Worm (Caenorhabditis elegans): ENCODE data around the gene nhr-171.

Gene nhr-171

DNA sequence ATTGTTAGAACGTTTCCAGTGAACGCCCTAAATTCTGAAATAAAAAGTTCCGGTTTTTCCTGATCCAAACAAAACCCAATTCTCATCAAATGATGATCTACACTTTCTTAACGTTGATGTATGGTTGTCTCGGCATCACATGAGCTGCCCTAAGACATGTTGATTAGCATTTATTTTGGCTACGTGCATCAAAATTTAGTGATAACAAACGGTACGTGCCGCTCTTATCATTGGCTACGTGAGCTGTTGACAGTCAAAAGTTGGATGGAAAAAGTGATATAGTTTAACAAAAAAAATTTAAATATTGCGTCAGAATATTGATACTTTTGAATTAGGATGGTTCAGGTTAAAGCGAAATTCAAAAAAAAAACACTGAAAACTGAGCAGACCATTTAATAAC is 36.5 kb downstream of the nhr-171 start:
- TF ChIP-seq tbx-8 (GFP tag; optimal IDR thresholded peaks at IDR 0.05) (no peak), nhr-2 (tag; optimal IDR thresholded peaks at IDR 0.05) (no peak), ces-1 (GFP tag; optimal IDR thresholded peaks at IDR 0.05) (no peak), ztf-11 (tag; optimal IDR thresholded peaks at IDR 0.05) (no peak), pha-4 (tag; optimal IDR thresholded peaks at IDR 0.05) (no peak), bed-3 (GFP tag; optimal IDR thresholded peaks at IDR 0.05) (no peak), ceh-83 (GFP tag; optimal IDR thresholded peaks at IDR 0.05) (no peak), snpc-4 (tag; optimal IDR thresholded peaks at IDR 0.05) (no peak), nhr-237 (tag; optimal IDR thresholded peaks at IDR 0.05) (no peak)

DNA sequence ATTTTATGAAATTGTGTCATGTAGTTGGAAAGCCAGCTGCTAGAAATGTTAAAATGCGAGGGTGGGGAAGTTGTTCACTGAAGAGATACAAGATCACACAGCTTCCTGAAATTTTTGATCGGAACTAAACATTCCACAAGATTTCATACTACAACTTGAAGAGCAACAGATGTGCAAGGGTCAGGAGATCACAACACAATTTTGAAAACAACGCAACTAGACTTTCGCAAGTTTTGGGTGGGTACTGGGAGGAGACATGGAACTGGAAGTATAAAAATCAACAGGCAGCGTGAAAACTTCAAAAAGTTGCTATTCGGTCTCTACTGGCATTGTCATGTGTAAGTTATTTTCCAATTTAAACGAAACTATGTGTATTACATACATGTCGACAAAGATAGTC is 40.3 kb downstream of the nhr-171 start, which contains the start of gene F19F10.3:
Gene F19F10.3 (plus strand): TSS at position 301 of the 400 bp plus-strand sequence.
- no peak for TF ChIP-seq ceh-43 (GFP tag; optimal IDR thresholded peaks at IDR 0.05)
- TF ChIP-seq unc-39 (tag; optimal IDR thresholded peaks at IDR 0.05) = no peak
- TF ChIP-seq mep-1 (tag; optimal IDR thresholded peaks at IDR 0.05) = no peak
- TF ChIP-seq tbx-8 (GFP tag; optimal IDR thresholded peaks at IDR 0.05) = no peak
- TF ChIP-seq snpc-4 (tag; optimal IDR thresholded peaks at IDR 0.05) = no peak
- no peak for TF ChIP-seq ces-1 (GFP tag; optimal IDR thresholded peaks at IDR 0.05)
- TF ChIP-seq sem-2 (GFP tag; optimal IDR thresholded peaks at IDR 0.05) = no peak
- TF ChIP-seq blmp-1 (tag; optimal IDR thresholded peaks at IDR 0.05) = no peak
- no peak for TF ChIP-seq pha-4 (tag; optimal IDR thresholded peaks at IDR 0.05)
- TF ChIP-seq cnd-1 (tag; optimal IDR thresholded peaks at IDR 0.05) = no peak
- no peak for TF ChIP-seq unc-120 (tag; optimal IDR thresholded peaks at IDR 0.05; ENCODE audit: poor library complexity, severe bottlenecking)
- TF ChIP-seq mls-2 (tag; optimal IDR thresholded peaks at IDR 0.05) = no peak
- no peak for TF ChIP-seq lsy-2 (tag; optimal IDR thresholded peaks at IDR 0.05)
- no peak for TF ChIP-seq ham-2 (GFP tag; optimal IDR thresholded peaks at IDR 0.05)
- TF ChIP-seq M03D4.4 (tag; optimal IDR thresholded peaks at IDR 0.05) = no peak
- no peak for TF ChIP-seq flh-1 (GFP tag; optimal IDR thresholded peaks at IDR 0.05)
- TF ChIP-seq bed-3 (GFP tag; optimal IDR thresholded peaks at IDR 0.05) = no peak

- TF ChIP-seq nhr-28 (tag; optimal IDR thresholded peaks at IDR 0.05) (no peak), mep-1 (tag; optimal IDR thresholded peaks at IDR 0.05) (no peak), lin-32 (GFP tag; optimal IDR thresholded peaks at IDR 0.05) (no peak), lsy-2 (tag; optimal IDR thresholded peaks at IDR 0.05) (no peak)
Observed at ce11 chrV:7553873-7554362, 42.4 kb downstream of the nhr-171 start, which contains the start of gene ttr-10. Gene ttr-10, minus strand, starts transcription at chrV:7553923.

DNA sequence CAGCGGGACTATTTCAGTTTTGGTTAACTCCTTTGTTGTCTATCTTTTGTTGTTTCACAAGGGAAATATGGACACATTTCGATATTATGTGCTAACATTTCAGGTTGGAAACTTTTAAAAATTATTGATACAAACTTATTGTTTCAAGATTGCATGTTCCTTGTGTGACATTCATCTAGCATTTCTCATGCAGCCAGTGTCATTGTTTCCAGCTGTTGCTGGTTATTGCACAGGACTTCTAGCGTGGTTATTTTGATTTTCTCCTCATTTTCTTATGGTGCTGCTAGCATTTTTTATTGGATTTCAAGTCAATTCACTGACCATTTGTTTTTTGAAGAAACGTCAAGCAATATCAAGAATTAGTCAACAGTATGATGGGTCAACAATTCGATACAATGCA is 44.3 kb downstream of the nhr-171 start:
- TF ChIP-seq unc-62 (GFP tag; optimal IDR thresholded peaks at IDR 0.05) (no peak), unc-120 (tag; optimal IDR thresholded peaks at IDR 0.05; ENCODE audit: poor library complexity, severe bottlenecking) (no peak), snpc-4 (tag; optimal IDR thresholded peaks at IDR 0.05) (no peak), mab-5 (tag; optimal IDR thresholded peaks at IDR 0.05) (no peak), elt-1 (tag; optimal IDR thresholded peaks at IDR 0.05; ENCODE audit: borderline replicate concordance, insufficient read depth) (no peak)

- TF ChIP-seq pha-4 (tag; optimal IDR thresholded peaks at IDR 0.05) (no peak), nhr-2 (tag; optimal IDR thresholded peaks at IDR 0.05) (no peak), unc-62 (GFP tag; optimal IDR thresholded peaks at IDR 0.05) (no peak), cnd-1 (tag; optimal IDR thresholded peaks at IDR 0.05) (no peak), lin-13 (tag; optimal IDR thresholded peaks at IDR 0.05) (no peak), zip-8 (tag; optimal IDR thresholded peaks at IDR 0.05) (no peak), sem-2 (GFP tag; optimal IDR thresholded peaks at IDR 0.05) (no peak), ces-1 (GFP tag; optimal IDR thresholded peaks at IDR 0.05) (no peak), elt-1 (tag; optimal IDR thresholded peaks at IDR 0.05; ENCODE audit: borderline replicate concordance, insufficient read depth) (no peak), bed-3 (GFP tag; optimal IDR thresholded peaks at IDR 0.05) (no peak), mls-2 (tag; optimal IDR thresholded peaks at IDR 0.05) (no peak), elt-3 (tag; optimal IDR thresholded peaks at IDR 0.05) (no peak), unc-39 (tag; optimal IDR thresholded peaks at IDR 0.05) (no peak), nhr-28 (tag; optimal IDR thresholded peaks at IDR 0.05) (no peak), ceh-39 (tag; optimal IDR thresholded peaks at IDR 0.05) (no peak), drap-1 (GFP tag; optimal IDR thresholded peaks at IDR 0.05) (no peak), nhr-237 (tag; optimal IDR thresholded peaks at IDR 0.05) (no peak), ztf-11 (tag; optimal IDR thresholded peaks at IDR 0.05) (no peak), ceh-83 (GFP tag; optimal IDR thresholded peaks at IDR 0.05) (no peak), mab-5 (tag; optimal IDR thresholded peaks at IDR 0.05) (no peak)
Observed at ce11 chrV:7558693-7559092, 47.1 kb downstream of the nhr-171 start, which contains the start of gene ets-7. Gene ets-7, minus strand, starts transcription at chrV:7558793.

Data from whole organism, mixed stage, embryonic.